Fruit fly (Drosophila melanogaster): ENCODE results near the gene salt.

Gene salt

dm6 chr3R:31717299-31718167 is 37.0 kb downstream of the salt start (continued):
- TF ChIP-seq NfI (GFP tag; optimal IDR thresholded peaks at IDR 0.05) = peak; percentile 66
- TF ChIP-seq ems (GFP tag; optimal IDR thresholded peaks at IDR 0.05) = peak; percentile 52
- peak; percentile 76 for TF ChIP-seq CG11504 (tag; optimal IDR thresholded peaks at IDR 0.05)
- 0 out of 3 replicates have a peak, but pooled peaks have one; percentile 37 for TF ChIP-seq ken (GFP tag; IDR thresholded peaks at IDR 0.05)
- peak; percentile 43 for TF ChIP-seq CG8388 (GFP tag; optimal IDR thresholded peaks at IDR 0.05)
- peak; percentile 35; the same call in 1 of the 2 replicates for TF ChIP-seq CG14667 (GFP tag; IDR thresholded peaks at IDR 0.05)
- peak; percentile 40 for TF ChIP-seq Hey (tag; optimal IDR thresholded peaks at IDR 0.05)
- TF ChIP-seq CG3065 (GFP tag; optimal IDR thresholded peaks at IDR 0.05) = no peak
- TF ChIP-seq Ada2b (GFP tag; IDR thresholded peaks at IDR 0.05) = peak; percentile 44; the same call in 1 of the 2 replicates
- TF ChIP-seq Xrp1 (GFP tag; IDR thresholded peaks at IDR 0.05) = peak; percentile 64
- peak; percentile 36 for TF ChIP-seq CHES-1-like (GFP tag; optimal IDR thresholded peaks at IDR 0.05)
- peak; percentile 32; the same call in 1 of the 2 replicates for TF ChIP-seq CG17612 (GFP tag; IDR thresholded peaks at IDR 0.05)
- TF ChIP-seq sisA (GFP tag; IDR thresholded peaks at IDR 0.05) = peak; percentile 19; the same call in 1 of the 2 replicates
- peak; percentile 73 for TF ChIP-seq bcd (GFP tag; optimal IDR thresholded peaks at IDR 0.05)
- peak; percentile 63 for TF ChIP-seq HHEX (GFP tag; optimal IDR thresholded peaks at IDR 0.05)
- peak; percentile 15 for TF ChIP-seq Bdp1 (GFP tag; optimal IDR thresholded peaks at IDR 0.05)
- TF ChIP-seq ase (GFP tag; IDR thresholded peaks at IDR 0.05) = 0 out of 3 replicates have a peak, but pooled peaks have one; percentile 55
- TF ChIP-seq CG9727 (GFP tag; optimal IDR thresholded peaks at IDR 0.05) = peak; percentile 67
- TF ChIP-seq nmo (GFP tag; optimal IDR thresholded peaks at IDR 0.05) = peak; percentile 68
- TF ChIP-seq Drgx (GFP tag; IDR thresholded peaks at IDR 0.05) = peak; percentile 38; the same call in 1 of the 2 replicates
- TF ChIP-seq CG11560 (tag; IDR thresholded peaks at IDR 0.05) = no peak
- TF ChIP-seq CG11723 (GFP tag; optimal IDR thresholded peaks at IDR 0.05) = peak; percentile 18
- peak; percentile 39; the same call in 1 of the 2 replicates for TF ChIP-seq CG17328 (GFP tag; IDR thresholded peaks at IDR 0.05)
- peak; percentile 77 for TF ChIP-seq CG18599 (GFP tag; optimal IDR thresholded peaks at IDR 0.05)
- TF ChIP-seq Jarid2 (GFP tag; optimal IDR thresholded peaks at IDR 0.05) = peak; percentile 15
- peak; percentile 59 for TF ChIP-seq CG9932 (GFP tag; IDR thresholded peaks at IDR 0.05)
- TF ChIP-seq CG9437 (GFP tag; optimal IDR thresholded peaks at IDR 0.05) = peak; percentile 51
- TF ChIP-seq CG6813 (GFP tag; optimal IDR thresholded peaks at IDR 0.05) = peak; percentile 34
- no peak for TF ChIP-seq CG7745 (tag; optimal IDR thresholded peaks at IDR 0.05)
- peak; percentile 38 for TF ChIP-seq caup (GFP tag; optimal IDR thresholded peaks at IDR 0.05; ENCODE audit: severe bottlenecking)
- TF ChIP-seq CG15269 (tag; optimal IDR thresholded peaks at IDR 0.05) = peak; percentile 71
- peak; percentile 9 for TF ChIP-seq Sry-δ (GFP tag; optimal IDR thresholded peaks at IDR 0.05)
- 0 out of 3 replicates have a peak, but pooled peaks have one; percentile 17 for TF ChIP-seq Dbx (GFP tag; IDR thresholded peaks at IDR 0.05)
- no peak for TF ChIP-seq CG8290 (GFP tag; optimal IDR thresholded peaks at IDR 0.05)
- TF ChIP-seq CG8290 (tag; optimal IDR thresholded peaks at IDR 0.05) = peak in 1 of 2 experiments; percentile 51
- TF ChIP-seq CG1233 (GFP tag; optimal IDR thresholded peaks at IDR 0.05) = peak; percentile 41
- TF ChIP-seq ewg (GFP tag; optimal IDR thresholded peaks at IDR 0.05) = peak; percentile 39
- peak; percentile 45 for TF ChIP-seq NK7.1 (GFP tag; optimal IDR thresholded peaks at IDR 0.05)
- peak; percentile 40 for TF ChIP-seq CG12155 (GFP tag; optimal IDR thresholded peaks at IDR 0.05)
- TF ChIP-seq vfl (GFP tag; optimal IDR thresholded peaks at IDR 0.05) = peak; percentile 34
- TF ChIP-seq D (optimal IDR thresholded peaks at IDR 0.05) = no peak
- peak; percentile 18 for TF ChIP-seq D (GFP tag; optimal IDR thresholded peaks at IDR 0.05)
- no peak for TF ChIP-seq Lhr (GFP tag; optimal IDR thresholded peaks at IDR 0.05)
- peak; percentile 35 for TF ChIP-seq CG6654 (GFP tag; optimal IDR thresholded peaks at IDR 0.05)
- TF ChIP-seq CG1832 (GFP tag; optimal IDR thresholded peaks at IDR 0.05) = no peak
- peak; percentile 8; the same call in 1 of the 2 replicates for TF ChIP-seq MBD-R2 (GFP tag; IDR thresholded peaks at IDR 0.05)
- peak; percentile 71 for TF ChIP-seq lmd (GFP tag; IDR thresholded peaks at IDR 0.05)
- no peak for TF ChIP-seq gcm (GFP tag; optimal IDR thresholded peaks at IDR 0.05)

All from whole organism, embryonic.